Worm (Caenorhabditis elegans): ENCODE measurements around the gene F42G2.7.

Gene F42G2.7

DNA sequence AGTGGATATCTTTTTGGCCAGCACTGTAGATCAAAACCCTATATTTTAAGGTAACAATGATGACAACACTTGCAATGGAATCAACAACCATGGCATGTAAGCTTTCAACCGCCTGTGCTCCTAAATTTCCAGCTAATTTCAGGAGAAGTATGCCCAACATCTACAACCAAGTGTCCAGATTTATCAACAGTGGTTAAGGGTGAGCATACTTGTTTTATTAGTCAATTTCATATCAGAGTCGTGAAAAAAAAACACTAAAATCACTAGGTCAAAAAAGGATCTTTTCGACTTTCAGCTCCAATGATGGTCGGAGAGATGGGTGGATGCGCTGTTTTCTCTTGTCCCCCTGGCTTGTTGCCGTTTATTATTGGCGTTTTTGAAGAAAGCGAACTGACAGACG lies 14.0 kb upstream of the F42G2.7 start, which contains the start of gene F16G10.1:
F16G10.1 (plus strand) TSS at position 301 of the 400 bp plus-strand sequence.
- TF ChIP-seq nhr-12 (tag; optimal IDR thresholded peaks at IDR 0.05) (no peak), lsy-2 (tag; optimal IDR thresholded peaks at IDR 0.05) (no peak), ces-1 (GFP tag; optimal IDR thresholded peaks at IDR 0.05) (no peak), tbx-8 (GFP tag; optimal IDR thresholded peaks at IDR 0.05) (no peak), flh-1 (GFP tag; optimal IDR thresholded peaks at IDR 0.05) (no peak), nhr-2 (tag; optimal IDR thresholded peaks at IDR 0.05) (no peak), snpc-4 (tag; optimal IDR thresholded peaks at IDR 0.05) (no peak), sem-2 (GFP tag; optimal IDR thresholded peaks at IDR 0.05) (no peak), M03D4.4 (tag; optimal IDR thresholded peaks at IDR 0.05) (no peak), lin-13 (tag; optimal IDR thresholded peaks at IDR 0.05) (no peak)

DNA sequence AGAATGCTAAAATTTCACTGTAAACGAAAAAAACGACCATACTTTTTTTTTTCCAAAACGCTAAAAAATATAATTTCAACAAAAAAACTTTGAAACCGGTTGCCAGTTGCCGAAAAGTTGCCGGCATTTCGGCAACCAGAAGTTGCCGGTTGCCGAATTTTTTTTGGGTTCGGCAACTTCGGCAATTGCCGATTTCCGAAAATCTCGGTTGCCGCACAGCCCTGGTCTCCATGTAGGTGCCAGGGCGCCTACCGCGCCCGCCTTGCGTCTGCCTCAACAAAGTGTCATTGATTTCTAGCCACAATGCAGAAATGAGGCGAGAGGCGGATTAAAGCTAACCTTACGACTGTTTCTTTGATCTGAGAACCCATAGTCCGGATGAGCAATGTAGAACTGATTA lies 6.9 kb upstream of the F42G2.7 start:
- no peak for TF ChIP-seq ham-2 (GFP tag; optimal IDR thresholded peaks at IDR 0.05)
- TF ChIP-seq zip-8 (tag; optimal IDR thresholded peaks at IDR 0.05): no peak
- no peak for TF ChIP-seq elt-1 (tag; optimal IDR thresholded peaks at IDR 0.05; ENCODE audit: borderline replicate concordance, insufficient read depth)
- no peak for TF ChIP-seq ceh-83 (GFP tag; optimal IDR thresholded peaks at IDR 0.05)
- no peak for TF ChIP-seq drap-1 (GFP tag; optimal IDR thresholded peaks at IDR 0.05)
- no peak for TF ChIP-seq sptf-1 (tag; optimal IDR thresholded peaks at IDR 0.05)
- TF ChIP-seq nhr-76 (tag; optimal IDR thresholded peaks at IDR 0.05): no peak
- no peak for TF ChIP-seq nhr-28 (tag; optimal IDR thresholded peaks at IDR 0.05)
- TF ChIP-seq tbx-8 (GFP tag; optimal IDR thresholded peaks at IDR 0.05): no peak

ce11 chrII:2411555-2411954 lies 6.4 kb upstream of the F42G2.7 start:
- no peak for TF ChIP-seq elt-1 (tag; optimal IDR thresholded peaks at IDR 0.05; ENCODE audit: borderline replicate concordance, insufficient read depth)
- no peak for TF ChIP-seq hlh-1 (tag; optimal IDR thresholded peaks at IDR 0.05)
- no peak for TF ChIP-seq zip-8 (tag; optimal IDR thresholded peaks at IDR 0.05)
- TF ChIP-seq ztf-11 (tag; optimal IDR thresholded peaks at IDR 0.05): no peak
- no peak for TF ChIP-seq ceh-83 (GFP tag; optimal IDR thresholded peaks at IDR 0.05)
- TF ChIP-seq elt-3 (tag; optimal IDR thresholded peaks at IDR 0.05): no peak
- TF ChIP-seq sptf-1 (tag; optimal IDR thresholded peaks at IDR 0.05): no peak
- TF ChIP-seq mab-5 (tag; optimal IDR thresholded peaks at IDR 0.05): no peak
- TF ChIP-seq unc-120 (tag; optimal IDR thresholded peaks at IDR 0.05; ENCODE audit: poor library complexity, severe bottlenecking): no peak
- no peak for TF ChIP-seq lin-32 (GFP tag; optimal IDR thresholded peaks at IDR 0.05)
- TF ChIP-seq nhr-2 (tag; optimal IDR thresholded peaks at IDR 0.05): no peak

DNA sequence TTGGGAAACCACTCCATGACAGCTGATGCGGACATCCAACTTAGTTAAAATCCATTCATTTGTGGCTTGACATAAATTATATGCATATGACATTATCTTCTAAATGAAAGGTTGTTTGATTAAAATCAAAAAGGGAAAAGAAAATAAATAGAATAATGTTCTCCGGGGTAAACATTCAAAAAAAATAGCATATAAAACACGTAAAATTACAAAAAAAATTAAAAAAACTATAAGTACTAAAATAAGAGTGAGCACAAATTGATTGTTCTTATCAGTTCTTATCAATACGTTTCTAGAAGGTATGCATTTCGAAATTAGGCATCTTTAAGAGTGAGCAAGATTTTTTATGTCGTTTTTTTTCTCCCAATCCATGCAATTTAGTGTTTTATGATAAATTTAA lies 5.3 kb upstream of the F42G2.7 start, which contains the start of gene fbxa-182:
fbxa-182 (minus strand) TSS at position 101 of the 400 bp plus-strand sequence.
- TF ChIP-seq pha-4 (tag; optimal IDR thresholded peaks at IDR 0.05): no peak
- TF ChIP-seq snpc-4 (tag; optimal IDR thresholded peaks at IDR 0.05): no peak
- no peak for TF ChIP-seq unc-62 (GFP tag; optimal IDR thresholded peaks at IDR 0.05)
- TF ChIP-seq unc-39 (tag; optimal IDR thresholded peaks at IDR 0.05): no peak
- no peak for TF ChIP-seq bed-3 (GFP tag; optimal IDR thresholded peaks at IDR 0.05)
- no peak for TF ChIP-seq tbx-8 (GFP tag; optimal IDR thresholded peaks at IDR 0.05)

- TF ChIP-seq ceh-83 (GFP tag; optimal IDR thresholded peaks at IDR 0.05) (no peak), nhr-12 (tag; optimal IDR thresholded peaks at IDR 0.05) (no peak), ceh-43 (GFP tag; optimal IDR thresholded peaks at IDR 0.05) (no peak), lin-32 (GFP tag; optimal IDR thresholded peaks at IDR 0.05) (no peak), unc-39 (tag; optimal IDR thresholded peaks at IDR 0.05) (no peak), elt-3 (tag; optimal IDR thresholded peaks at IDR 0.05) (no peak), zip-8 (tag; optimal IDR thresholded peaks at IDR 0.05) (no peak), ces-1 (GFP tag; optimal IDR thresholded peaks at IDR 0.05) (no peak), mab-5 (tag; optimal IDR thresholded peaks at IDR 0.05) (no peak), nhr-237 (tag; optimal IDR thresholded peaks at IDR 0.05) (no peak), sem-2 (GFP tag; optimal IDR thresholded peaks at IDR 0.05) (no peak), M03D4.4 (tag; optimal IDR thresholded peaks at IDR 0.05) (no peak)
Observed at ce11 chrII:2415439-2415838, 2.5 kb upstream of the F42G2.7 start, which contains the start of gene fbxa-4. TSS of gene fbxa-4 (minus strand) at chrII:2415531.

DNA sequence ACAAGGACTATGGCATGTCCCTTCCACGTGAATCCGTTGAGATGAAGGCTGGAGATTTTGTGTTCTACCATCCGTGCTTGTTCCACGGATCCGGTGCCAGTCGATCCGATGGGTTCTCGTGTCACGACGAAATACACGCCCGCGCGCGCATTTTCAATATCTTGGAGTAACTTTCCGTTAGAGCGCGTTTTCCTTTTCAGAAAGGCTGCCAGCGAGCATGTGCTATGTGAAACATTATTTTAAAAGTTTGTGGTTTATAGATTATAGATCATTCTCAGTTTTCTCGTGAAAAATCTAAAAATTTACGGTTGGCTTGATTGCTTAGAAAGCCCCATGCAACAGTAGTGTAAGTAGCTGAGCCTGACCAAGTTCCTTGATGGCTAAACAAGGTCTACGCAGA lies 878 bp downstream of the F42G2.7 start, which contains the start of gene fbxc-20:
fbxc-20 (plus strand) TSS at position 301 of the 400 bp plus-strand sequence.
- TF ChIP-seq ces-1 (GFP tag; optimal IDR thresholded peaks at IDR 0.05) (no peak), tbx-8 (GFP tag; optimal IDR thresholded peaks at IDR 0.05) (no peak), nhr-2 (tag; optimal IDR thresholded peaks at IDR 0.05) (no peak), cnd-1 (tag; optimal IDR thresholded peaks at IDR 0.05) (no peak), lin-13 (tag; optimal IDR thresholded peaks at IDR 0.05) (no peak), zip-8 (tag; optimal IDR thresholded peaks at IDR 0.05) (no peak), nhr-76 (tag; optimal IDR thresholded peaks at IDR 0.05) (no peak), snpc-4 (tag; optimal IDR thresholded peaks at IDR 0.05) (no peak), sem-2 (GFP tag; optimal IDR thresholded peaks at IDR 0.05) (no peak), lin-32 (GFP tag; optimal IDR thresholded peaks at IDR 0.05) (no peak), mls-2 (tag; optimal IDR thresholded peaks at IDR 0.05) (no peak), sptf-1 (tag; optimal IDR thresholded peaks at IDR 0.05) (no peak), M03D4.4 (tag; optimal IDR thresholded peaks at IDR 0.05) (no peak), drap-1 (GFP tag; optimal IDR thresholded peaks at IDR 0.05) (no peak), elt-1 (tag; optimal IDR thresholded peaks at IDR 0.05; ENCODE audit: borderline replicate concordance, insufficient read depth) (no peak), nhr-12 (tag; optimal IDR thresholded peaks at IDR 0.05) (no peak)
